Worm (Caenorhabditis elegans) whole organism, L2 larva: ENCODE results near the gene lron-15.
A peak's percentile ranks its signal among the peaks of the same experiment; 100 is the strongest.

Experiments used
- C34F6.9 ChIP-seq: fragments of 150-350 bp; optimal IDR thresholded peaks from 2 replicates; lab custom pipeline; 2014; ENCODE audit warnings: missing biosample characterization, missing genetic modification characterization
- F13H6.1 ChIP-seq: sonication (generic microtip); optimal IDR thresholded peaks from 2 replicates; lab custom pipeline; 2016; ENCODE audit warnings: missing genetic modification characterization, missing compliant biosample characterization
- Y55F3AM.14 ChIP-seq: fragments of 200-800 bp; sonication (Bioruptor generic); optimal IDR thresholded peaks from 2 replicates; lab custom pipeline; 2018; ENCODE audit warnings: mild to moderate bottlenecking, missing genetic modification characterization, missing compliant biosample characterization
- ZK546.5 ChIP-seq: sonication (generic microtip); optimal IDR thresholded peaks from 2 replicates; lab custom pipeline; 2017; ENCODE audit warnings: missing biosample characterization, missing genetic modification characterization
- ama-1 ChIP-seq: fragments of 150-350 bp; optimal IDR thresholded peaks from 2 replicates; lab custom pipeline; 2018; ENCODE audit warnings: inconsistent platforms
- blmp-1 ChIP-seq: sonication (generic microtip); optimal IDR thresholded peaks from 2 replicates; lab custom pipeline; 2017; ENCODE audit warnings: missing genetic modification characterization, mild to moderate bottlenecking, missing compliant biosample characterization, antibody characterized with exemption, moderate library complexity; ENCODE audit not compliant: insufficient read depth
- ceh-16 ChIP-seq: fragments of 150-350 bp; optimal IDR thresholded peaks from 2 replicates; lab custom pipeline; 2014; ENCODE audit warnings: missing biosample characterization, missing genetic modification characterization
- ceh-82 ChIP-seq: fragments of 150-350 bp; optimal IDR thresholded peaks from 2 replicates; lab custom pipeline; 2014; ENCODE audit warnings: missing biosample characterization, missing genetic modification characterization
- crh-2 ChIP-seq: sonication (generic microtip); optimal IDR thresholded peaks from 2 replicates; lab custom pipeline; 2017; ENCODE audit warnings: missing biosample characterization, missing genetic modification characterization
- dmd-4 ChIP-seq: sonication (generic microtip); optimal IDR thresholded peaks from 2 replicates; lab custom pipeline; 2017; ENCODE audit warnings: missing biosample characterization, missing genetic modification characterization
- egl-27 ChIP-seq: sonication (generic microtip); optimal IDR thresholded peaks from 3 replicates; lab custom pipeline; 2017; ENCODE audit warnings: missing biosample characterization, missing genetic modification reagents, missing genetic modification characterization
- elt-3 ChIP-seq: sonication (generic microtip); optimal IDR thresholded peaks from 2 replicates; lab custom pipeline; 2017; ENCODE audit warnings: missing biosample characterization, missing genetic modification characterization
- fos-1 ChIP-seq: fragments of 150-350 bp; optimal IDR thresholded peaks from 2 replicates; lab custom pipeline; 2014; ENCODE audit warnings: missing biosample characterization, missing genetic modification characterization
- gmeb-1 ChIP-seq: fragments of 150-350 bp; optimal IDR thresholded peaks from 2 replicates; lab custom pipeline; 2014; ENCODE audit warnings: missing biosample characterization, missing genetic modification characterization
- lin-11 ChIP-seq: fragments of 150-350 bp; sonication (generic microtip); optimal IDR thresholded peaks from 2 replicates; lab custom pipeline; 2014; ENCODE audit warnings: missing biosample characterization, missing genetic modification characterization, inconsistent platforms, mixed read lengths
- lin-13 ChIP-seq: fragments of 150-350 bp; optimal IDR thresholded peaks from 2 replicates; lab custom pipeline; 2014; ENCODE audit warnings: missing biosample characterization, missing genetic modification reagents, missing genetic modification characterization
- lsy-2 ChIP-seq, 2 experiments: fragments of 150-350 bp in 1 of 2; sonication (generic microtip) in 1 of 2; optimal IDR thresholded peaks; 2 replicates each; lab custom pipeline; 2014 to 2017; ENCODE audit warnings: missing biosample characterization in 2 of 2, missing genetic modification characterization in 2 of 2
- mab-5 ChIP-seq: fragments of 150-350 bp; optimal IDR thresholded peaks from 2 replicates; lab custom pipeline; 2014; ENCODE audit warnings: missing biosample characterization, missing genetic modification characterization
- mdl-1 ChIP-seq, 2 experiments: fragments of 150-350 bp in 1 of 2; sonication (generic microtip) in 1 of 2; optimal IDR thresholded peaks; 2 replicates each; lab custom pipeline; 2017; ENCODE audit warnings: missing biosample characterization in 2 of 2, missing genetic modification characterization in 2 of 2
- nhr-10 ChIP-seq: sonication (generic microtip); optimal IDR thresholded peaks from 2 replicates; lab custom pipeline; 2017; ENCODE audit warnings: missing biosample characterization, missing genetic modification characterization
- nhr-11 ChIP-seq: fragments of 150-350 bp; optimal IDR thresholded peaks from 2 replicates; lab custom pipeline; 2014; ENCODE audit warnings: missing biosample characterization, missing genetic modification characterization
- nhr-12 ChIP-seq: fragments of 150-350 bp; optimal IDR thresholded peaks from 2 replicates; lab custom pipeline; 2014; ENCODE audit warnings: missing biosample characterization, missing genetic modification characterization
- nhr-129 ChIP-seq: fragments of 150-350 bp; optimal IDR thresholded peaks from 2 replicates; lab custom pipeline; 2014; ENCODE audit warnings: missing biosample characterization, missing genetic modification characterization
- nhr-21 ChIP-seq: fragments of 150-350 bp; optimal IDR thresholded peaks from 2 replicates; lab custom pipeline; 2014; ENCODE audit warnings: missing biosample characterization, missing genetic modification characterization
- peb-1 ChIP-seq: fragments of 150-350 bp; optimal IDR thresholded peaks from 2 replicates; lab custom pipeline; 2014; ENCODE audit warnings: missing biosample characterization, missing genetic modification characterization
- sma-9 ChIP-seq, 2 experiments: fragments of 150-350 bp in 1 of 2; sonication (generic microtip) in 1 of 2; optimal IDR thresholded peaks; 2 replicates each; lab custom pipeline; 2014 to 2016; ENCODE audit warnings: missing genetic modification characterization in 2 of 2, mild to moderate bottlenecking in 1 of 2, missing biosample characterization in 1 of 2, missing compliant biosample characterization in 1 of 2, missing genetic modification reagents in 1 of 2, moderate library complexity in 1 of 2
- snpc-4 ChIP-seq: fragments of 150-350 bp; optimal IDR thresholded peaks from 2 replicates; lab custom pipeline; 2014; ENCODE audit warnings: missing biosample characterization, missing genetic modification characterization
- unc-39 ChIP-seq: fragments of 150-350 bp; optimal IDR thresholded peaks from 2 replicates; lab custom pipeline; 2014; ENCODE audit warnings: missing biosample characterization, missing genetic modification characterization
- unc-55 ChIP-seq: fragments of 150-350 bp; sonication (generic microtip); optimal IDR thresholded peaks from 3 replicates; lab custom pipeline; 2014; ENCODE audit warnings: missing biosample characterization, missing genetic modification reagents, missing genetic modification characterization
- zag-1 ChIP-seq: fragments of 150-350 bp; optimal IDR thresholded peaks from 2 replicates; lab custom pipeline; 2014; ENCODE audit warnings: missing biosample characterization, missing genetic modification characterization
- ztf-4 ChIP-seq: fragments of 150-350 bp; optimal IDR thresholded peaks from 2 replicates; lab custom pipeline; 2014; ENCODE audit warnings: missing biosample characterization, missing genetic modification characterization

The lron-15 gene

DNA sequence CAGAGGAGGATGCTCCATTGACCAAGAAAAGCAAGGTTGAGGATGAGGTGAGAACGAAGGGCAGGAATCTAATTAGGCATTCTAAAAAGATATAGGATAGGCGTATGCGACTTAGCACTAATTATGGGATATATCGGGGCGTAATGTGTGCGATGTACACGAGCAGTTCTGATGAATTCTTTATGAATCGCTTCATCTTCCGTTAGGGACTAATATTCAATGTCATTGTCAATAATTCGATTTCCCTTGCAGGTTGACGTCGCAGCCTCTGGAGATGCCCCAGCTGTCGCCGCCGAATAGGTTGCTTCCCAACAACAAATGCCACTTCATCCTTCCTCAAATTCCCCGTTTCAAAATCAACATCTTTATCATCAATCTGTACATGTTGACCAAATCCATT lies 51.6 kb downstream of the lron-15 start:
- TF ChIP-seq unc-55 (GFP tag; lab: Kevin White, UChicago) (peak; percentile 9), nhr-10 (tag; lab: Kevin White, UChicago) (no peak)

DNA sequence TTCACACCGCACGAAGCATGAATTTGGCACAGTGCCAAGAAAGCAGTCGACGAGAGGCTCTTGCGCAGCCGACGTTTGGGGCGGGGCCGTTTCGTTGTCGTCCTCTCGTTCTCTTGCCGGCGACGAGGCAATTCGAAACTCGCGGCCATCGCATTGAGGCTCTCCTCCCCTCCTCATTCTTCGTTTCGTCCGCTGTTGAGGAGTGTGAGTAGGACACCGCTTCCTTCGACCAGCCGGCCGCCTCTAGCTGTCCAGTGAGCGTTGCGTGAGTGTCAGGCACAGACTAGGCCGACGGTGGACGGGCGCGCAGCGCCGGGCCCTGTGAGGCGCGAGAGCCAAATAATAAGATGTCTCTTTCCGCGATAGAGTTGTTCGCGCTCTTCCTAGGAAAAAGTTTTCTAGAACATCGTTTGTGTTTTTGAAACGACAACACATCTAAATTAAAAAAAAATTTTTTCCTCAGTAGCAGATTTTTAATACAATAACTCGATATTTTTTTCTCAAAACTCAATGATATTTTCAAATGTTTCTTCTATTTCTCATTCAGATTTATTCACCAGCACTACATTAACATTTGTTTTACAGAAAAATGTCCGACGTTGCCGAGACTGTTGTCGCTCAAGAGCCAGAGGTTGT lies 52.8 kb downstream of the lron-15 start, which contains the start of the genes T28D9.11 and T28D9.1:
T28D9.11 (minus strand) TSS at position 177 of the 636 bp plus-strand sequence.
T28D9.1 (plus strand) TSS at position 586 of the 636 bp plus-strand sequence.
- TF ChIP-seq mab-5 (tag; lab: Kevin White, UChicago) (no peak), egl-27 (peak; percentile 9), nhr-11 (tag; lab: Kevin White, UChicago) (no peak), ceh-16 (tag; lab: Kevin White, UChicago) (peak; percentile 5), lsy-2 (tag; optimal IDR thresholded peaks at IDR 0.05; lab: Kevin White, UChicago) (peak in 1 of 2 experiments; percentile 68), snpc-4 (tag; lab: Kevin White, UChicago) (peak; percentile 94), lin-13 (GFP tag; lab: Kevin White, UChicago) (peak; percentile 19), ZK546.5 (tag; lab: Kevin White, UChicago) (no peak), lin-11 (peak; percentile 60), nhr-21 (tag; lab: Kevin White, UChicago) (peak; percentile 45), unc-55 (GFP tag; lab: Kevin White, UChicago) (peak; percentile 66), unc-39 (tag; lab: Kevin White, UChicago) (peak; percentile 36), F13H6.1 (peak; percentile 67), peb-1 (tag; lab: Kevin White, UChicago) (no peak), ama-1 (lab: Kevin White, UChicago) (peak; percentile 23), C34F6.9 (tag; lab: Kevin White, UChicago) (peak; percentile 47), mdl-1 (tag; optimal IDR thresholded peaks at IDR 0.05; lab: Kevin White, UChicago) (peak; percentile 9 to 41), zag-1 (tag; lab: Kevin White, UChicago) (peak; percentile 40), ceh-82 (tag; lab: Kevin White, UChicago) (no peak), nhr-129 (peak; percentile 82), elt-3 (no peak), fos-1 (peak; percentile 34), Y55F3AM.14 (GFP tag; lab: Kevin White, UChicago) (no peak), crh-2 (tag; lab: Kevin White, UChicago) (peak; percentile 3), sma-9 (GFP tag; optimal IDR thresholded peaks at IDR 0.05; lab: Kevin White, UChicago) (peak; percentile 7), sma-9 (tag; optimal IDR thresholded peaks at IDR 0.05; lab: Kevin White, UChicago) (no peak)
- TF ChIP-seq, all 48 proteins: peak for 18

DNA sequence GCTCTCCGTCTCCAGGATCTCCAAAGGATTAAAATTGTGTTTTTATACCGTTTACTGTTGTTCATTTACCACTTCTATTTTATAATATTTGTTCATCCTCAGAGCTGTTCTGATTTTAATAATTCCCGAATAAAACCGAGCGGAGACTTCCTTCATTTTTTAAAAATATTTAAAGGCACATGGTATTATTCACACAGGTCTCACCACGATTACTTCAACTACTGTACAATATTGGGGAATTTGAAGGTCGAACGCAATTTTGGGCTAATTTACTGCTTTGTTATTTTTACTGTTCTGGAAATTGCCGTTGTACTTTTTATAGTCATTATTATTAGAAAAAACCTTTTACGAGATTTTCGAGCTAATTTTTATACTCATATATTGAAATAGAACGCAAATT lies 53.5 kb downstream of the lron-15 start:
- TF ChIP-seq unc-39 (tag; lab: Kevin White, UChicago), result no peak
- TF ChIP-seq ztf-4 (tag; lab: Kevin White, UChicago), result no peak
- TF ChIP-seq nhr-11 (tag; lab: Kevin White, UChicago), result no peak
- no peak for TF ChIP-seq blmp-1 (tag; lab: Kevin White, UChicago)
- no peak for TF ChIP-seq dmd-4
- no peak for TF ChIP-seq Y55F3AM.14 (GFP tag; lab: Kevin White, UChicago)
- no peak for TF ChIP-seq ceh-82 (tag; lab: Kevin White, UChicago)
- no peak for TF ChIP-seq peb-1 (tag; lab: Kevin White, UChicago)
- no peak for TF ChIP-seq F13H6.1
- TF ChIP-seq gmeb-1 (tag; lab: Kevin White, UChicago), result no peak
- no peak for TF ChIP-seq lin-13 (GFP tag; lab: Kevin White, UChicago)
- TF ChIP-seq egl-27, result no peak
- TF ChIP-seq elt-3, result no peak
- TF ChIP-seq nhr-12 (tag; lab: Kevin White, UChicago), result no peak
- TF ChIP-seq, all 48 proteins: peak for 0
